Fruit fly (Drosophila melanogaster): ENCODE data around the gene CG34126.

DNA sequence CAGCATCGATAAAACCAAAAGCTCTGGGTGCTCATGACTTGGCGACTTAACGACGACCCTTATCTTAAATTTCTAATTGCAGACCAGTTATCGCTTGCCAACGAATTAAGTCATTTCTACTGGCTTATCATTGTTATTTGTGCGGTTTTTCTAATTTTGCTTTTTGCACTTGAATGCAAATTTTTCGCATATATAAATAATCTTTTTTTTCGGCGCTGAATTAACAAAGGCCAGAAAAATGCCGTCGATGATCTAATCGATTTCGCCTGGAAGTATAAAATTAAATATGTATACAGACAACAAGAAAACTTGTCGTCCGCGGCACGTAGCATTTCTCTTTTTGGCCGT lies 20.1 kb downstream of the CG34126 start:
- TF ChIP-seq CTCF (optimal IDR thresholded peaks at IDR 0.05) (no peak), CG8478 (optimal IDR thresholded peaks at IDR 0.05) (no peak)
